Worm (Caenorhabditis elegans) whole organism, L3 larva: ENCODE results near the gene srb-12.

Source experiments
- R02D3.7 ChIP-seq: fragments of 150-350 bp; optimal IDR thresholded peaks from 2 replicates; lab custom pipeline; 2014; ENCODE audit warnings: missing biosample characterization, missing genetic modification characterization
- ZK546.5 ChIP-seq: sonication (generic microtip); optimal IDR thresholded peaks from 2 replicates; lab custom pipeline; 2017; ENCODE audit warnings: missing biosample characterization, missing genetic modification characterization
- aly-2 ChIP-seq: fragments of 150-350 bp; optimal IDR thresholded peaks from 2 replicates; lab custom pipeline; 2014; ENCODE audit warnings: missing biosample characterization, missing genetic modification characterization
- ama-1 ChIP-seq: fragments of 150-350 bp; optimal IDR thresholded peaks from 2 replicates; lab custom pipeline; 2018
- ceh-16 ChIP-seq: sonication (generic microtip); optimal IDR thresholded peaks from 2 replicates; lab custom pipeline; 2017; ENCODE audit warnings: missing biosample characterization, missing genetic modification characterization
- ceh-28 ChIP-seq: fragments of 150-350 bp; optimal IDR thresholded peaks from 2 replicates; lab custom pipeline; 2014; ENCODE audit warnings: missing biosample characterization, missing genetic modification reagents, missing genetic modification characterization
- ceh-9 ChIP-seq: sonication (generic microtip); optimal IDR thresholded peaks from 2 replicates; lab custom pipeline; 2018; ENCODE audit warnings: missing biosample characterization, missing genetic modification characterization
- daf-12 ChIP-seq: fragments of 150-350 bp; optimal IDR thresholded peaks from 2 replicates; lab custom pipeline; 2014; ENCODE audit warnings: missing biosample characterization, missing genetic modification reagents, missing genetic modification characterization
- egl-27 ChIP-seq: sonication (generic microtip); optimal IDR thresholded peaks from 4 replicates; lab custom pipeline; 2017; ENCODE audit warnings: missing biosample characterization, missing genetic modification reagents, missing genetic modification characterization
- egl-5 ChIP-seq: fragments of 150-350 bp; optimal IDR thresholded peaks from 2 replicates; lab custom pipeline; 2017; ENCODE audit warnings: missing biosample characterization, missing genetic modification reagents, missing genetic modification characterization, inconsistent platforms
- elt-1 ChIP-seq: fragments of 150-350 bp; optimal IDR thresholded peaks from 2 replicates; lab custom pipeline; 2014; ENCODE audit warnings: missing biosample characterization, missing genetic modification characterization
- elt-2 ChIP-seq: sonication (generic microtip); optimal IDR thresholded peaks from 2 replicates; lab custom pipeline; 2016; ENCODE audit warnings: missing genetic modification reagents, mild to moderate bottlenecking, missing genetic modification characterization, missing compliant biosample characterization
- eor-1 ChIP-seq, 2 experiments: fragments of 150-350 bp; optimal IDR thresholded peaks; 2 replicates each; lab custom pipeline; 2014 to 2018; ENCODE audit warnings: missing biosample characterization in 2 of 2, missing genetic modification characterization in 2 of 2
- fkh-10 ChIP-seq: sonication (generic microtip); optimal IDR thresholded peaks from 2 replicates; lab custom pipeline; 2017; ENCODE audit warnings: missing biosample characterization, missing genetic modification reagents, missing genetic modification characterization
- fkh-2 ChIP-seq: fragments of 150-350 bp; optimal IDR thresholded peaks from 2 replicates; lab custom pipeline; 2014; ENCODE audit warnings: missing biosample characterization, missing genetic modification reagents, missing genetic modification characterization
- fos-1 ChIP-seq: fragments of 150-350 bp; optimal IDR thresholded peaks from 2 replicates; lab custom pipeline; 2014; ENCODE audit warnings: missing biosample characterization, missing genetic modification characterization
- hmg-11 ChIP-seq: sonication (generic microtip); optimal IDR thresholded peaks from 2 replicates; lab custom pipeline; 2016; ENCODE audit warnings: missing genetic modification characterization, missing compliant biosample characterization
- jun-1 ChIP-seq: fragments of 150-350 bp; optimal IDR thresholded peaks from 2 replicates; lab custom pipeline; 2014; ENCODE audit warnings: missing biosample characterization, missing genetic modification reagents, missing genetic modification characterization
- lin-15B ChIP-seq: fragments of 150-350 bp; optimal IDR thresholded peaks from 2 replicates; lab custom pipeline; 2014; ENCODE audit warnings: missing biosample characterization, missing genetic modification characterization
- lin-39 ChIP-seq: fragments of 150-350 bp; optimal IDR thresholded peaks from 2 replicates; lab custom pipeline; 2018; ENCODE audit warnings: missing biosample characterization, missing genetic modification reagents, missing genetic modification characterization
- mdl-1 ChIP-seq: fragments of 150-350 bp; optimal IDR thresholded peaks from 2 replicates; lab custom pipeline; 2014; ENCODE audit warnings: missing biosample characterization, missing genetic modification characterization
- nfya-1 ChIP-seq: sonication (generic microtip); optimal IDR thresholded peaks from 2 replicates; lab custom pipeline; 2017; ENCODE audit warnings: missing genetic modification characterization, mild to moderate bottlenecking, missing compliant biosample characterization, antibody characterized with exemption, moderate library complexity; ENCODE audit not compliant: insufficient read depth
- nhr-11 ChIP-seq: fragments of 150-350 bp; optimal IDR thresholded peaks from 2 replicates; lab custom pipeline; 2014; ENCODE audit warnings: missing biosample characterization, missing genetic modification characterization
- nhr-12 ChIP-seq: fragments of 150-350 bp; optimal IDR thresholded peaks from 2 replicates; lab custom pipeline; 2014; ENCODE audit warnings: missing biosample characterization, missing genetic modification characterization
- nhr-23 ChIP-seq: fragments of 150-350 bp; optimal IDR thresholded peaks from 2 replicates; lab custom pipeline; 2014; ENCODE audit warnings: missing biosample characterization, missing genetic modification reagents, missing genetic modification characterization
- nhr-237 ChIP-seq: fragments of 150-350 bp; optimal IDR thresholded peaks from 2 replicates; lab custom pipeline; 2014; ENCODE audit warnings: missing biosample characterization, missing genetic modification characterization
- nhr-25 ChIP-seq: sonication (generic microtip); optimal IDR thresholded peaks from 2 replicates; lab custom pipeline; 2017; ENCODE audit warnings: missing biosample characterization, missing genetic modification characterization
- nhr-28 ChIP-seq: fragments of 150-350 bp; optimal IDR thresholded peaks from 2 replicates; lab custom pipeline; 2014; ENCODE audit warnings: missing biosample characterization, missing genetic modification characterization
- nhr-43 ChIP-seq: sonication (generic microtip); optimal IDR thresholded peaks from 2 replicates; lab custom pipeline; 2016; ENCODE audit warnings: mild to moderate bottlenecking, missing genetic modification characterization, missing compliant biosample characterization; ENCODE audit not compliant: poor library complexity, severe bottlenecking
- nhr-76 ChIP-seq: fragments of 150-350 bp; sonication (generic microtip); optimal IDR thresholded peaks from 5 replicates; lab custom pipeline; 2014; ENCODE audit warnings: missing biosample characterization, missing genetic modification characterization
- nhr-77 ChIP-seq: fragments of 150-350 bp; optimal IDR thresholded peaks from 2 replicates; lab custom pipeline; 2014; ENCODE audit warnings: missing biosample characterization, missing genetic modification characterization
- pha-4 ChIP-seq: fragments of 150-350 bp; optimal IDR thresholded peaks from 2 replicates; lab custom pipeline; 2014; ENCODE audit warnings: missing biosample characterization, missing genetic modification reagents, missing genetic modification characterization
- pqm-1 ChIP-seq: fragments of 150-350 bp; optimal IDR thresholded peaks from 2 replicates; lab custom pipeline; 2017; ENCODE audit warnings: missing biosample characterization, missing genetic modification characterization, inconsistent platforms
- sea-2 ChIP-seq: fragments of 150-350 bp; sonication (generic microtip); optimal IDR thresholded peaks from 4 replicates; lab custom pipeline; 2014; ENCODE audit warnings: missing biosample characterization, missing genetic modification reagents, missing genetic modification characterization
- skn-1 ChIP-seq: fragments of 150-350 bp; optimal IDR thresholded peaks from 2 replicates; lab custom pipeline; 2014; ENCODE audit warnings: missing biosample characterization, missing genetic modification characterization
- snpc-4 ChIP-seq: fragments of 150-350 bp; optimal IDR thresholded peaks from 2 replicates; lab custom pipeline; 2014; ENCODE audit warnings: missing biosample characterization, missing genetic modification characterization
- tbx-2 ChIP-seq: sonication (generic microtip); optimal IDR thresholded peaks from 2 replicates; lab custom pipeline; 2016; ENCODE audit warnings: mild to moderate bottlenecking, missing genetic modification characterization, missing compliant biosample characterization
- unc-39 ChIP-seq: sonication (generic microtip); optimal IDR thresholded peaks from 4 replicates; lab custom pipeline; 2017; ENCODE audit warnings: missing biosample characterization, missing genetic modification characterization
- ztf-11 ChIP-seq: fragments of 150-350 bp; optimal IDR thresholded peaks from 2 replicates; lab custom pipeline; 2014; ENCODE audit warnings: missing biosample characterization, missing genetic modification characterization
- ztf-4 ChIP-seq: fragments of 150-350 bp; optimal IDR thresholded peaks from 2 replicates; lab custom pipeline; 2014; ENCODE audit warnings: missing biosample characterization, missing genetic modification characterization

The srb-12 gene

DNA sequence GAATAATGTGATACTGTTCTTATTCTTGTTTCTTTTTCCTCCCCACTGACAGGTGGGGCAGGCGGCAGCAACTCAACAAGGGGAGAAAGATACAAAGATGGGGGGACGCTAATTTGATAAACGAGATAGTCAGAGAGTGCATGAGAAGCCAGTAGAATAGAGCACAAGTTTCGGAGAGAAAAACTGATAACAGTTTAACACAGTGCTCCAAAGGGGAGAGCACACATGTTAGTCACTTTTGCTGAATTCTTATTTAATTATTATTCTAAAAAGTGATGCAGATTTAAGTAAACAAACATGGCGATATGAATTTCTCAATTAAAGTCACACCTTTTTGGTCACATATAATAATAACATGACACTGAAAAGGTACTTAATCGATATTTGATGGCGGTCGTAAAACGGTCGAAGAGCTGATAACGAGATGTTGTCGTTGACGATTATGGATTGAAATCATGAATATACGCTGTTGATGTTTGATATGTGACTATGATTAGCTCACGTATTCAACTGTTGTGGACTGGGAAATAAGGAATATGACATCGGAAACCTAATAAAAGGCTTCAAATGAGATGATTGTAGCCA lies 31.6 kb upstream of the srb-12 start:
- TF ChIP-seq ceh-9 (tag; lab: Kevin White, UChicago) (no peak), sea-2 (GFP tag; lab: Kevin White, UChicago) (no peak), pqm-1 (tag; lab: Kevin White, UChicago) (peak; percentile 95), daf-12 (tag; lab: Kevin White, UChicago) (no peak), elt-1 (no peak), nhr-12 (no peak), nhr-25 (no peak), nhr-23 (tag; lab: Kevin White, UChicago) (no peak), jun-1 (tag; lab: Kevin White, UChicago) (peak; percentile 46), elt-2 (tag; lab: Kevin White, UChicago) (peak; percentile 99), nhr-77 (tag; lab: Kevin White, UChicago) (no peak), eor-1 (tag; optimal IDR thresholded peaks at IDR 0.05; lab: Kevin White, UChicago) (no peak), nhr-237 (tag; lab: Kevin White, UChicago) (no peak), ceh-28 (tag; lab: Kevin White, UChicago) (peak; percentile 13), nfya-1 (tag; lab: Kevin White, UChicago) (no peak), pha-4 (peak; percentile 43), ceh-16 (tag; lab: Kevin White, UChicago) (no peak), fos-1 (no peak), lin-15B (tag; lab: Kevin White, UChicago) (no peak)

DNA sequence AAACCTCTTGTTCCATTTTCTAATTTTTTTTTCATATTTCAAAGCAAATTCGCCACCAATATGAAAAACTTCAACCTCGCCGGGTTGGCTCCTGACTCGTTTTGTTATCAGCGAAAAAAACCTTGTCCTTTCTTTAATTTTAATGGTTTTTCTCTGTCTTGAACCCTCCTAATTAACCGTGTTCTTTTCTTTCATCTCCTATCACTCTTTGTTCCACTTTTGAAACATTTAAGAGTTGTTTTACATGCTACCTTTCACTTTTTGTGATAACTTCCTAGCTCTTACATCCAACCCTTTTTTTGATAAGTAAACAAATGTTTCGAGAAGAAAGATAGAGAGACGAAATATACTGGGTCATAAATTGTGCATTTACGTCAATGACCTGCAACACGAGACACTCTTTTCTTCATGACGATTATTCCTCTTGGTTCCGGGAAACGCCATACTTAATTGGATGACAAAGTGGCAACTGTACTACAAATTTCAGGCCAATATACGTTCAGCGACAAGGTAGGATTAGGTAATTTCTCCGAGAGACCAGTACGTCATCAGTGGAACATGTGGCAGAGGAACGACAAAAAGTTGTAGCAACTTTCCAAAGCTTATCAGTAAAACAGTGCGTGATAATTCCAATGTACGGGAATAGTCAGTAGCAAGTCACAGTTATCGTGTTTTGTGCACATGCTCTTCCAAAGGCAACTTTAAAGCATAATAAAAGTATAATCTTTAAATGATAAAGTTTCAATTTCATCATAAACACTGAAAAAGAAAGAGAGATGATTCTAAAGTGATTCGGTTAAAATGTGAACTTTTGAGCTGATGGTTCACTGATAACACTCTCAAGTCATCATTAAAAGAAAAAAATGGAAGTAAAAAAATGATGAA lies 30.5 kb upstream of the srb-12 start:
- TF ChIP-seq nhr-25 (no peak), pha-4 (peak; percentile 62), snpc-4 (tag; lab: Kevin White, UChicago) (no peak), fos-1 (peak; percentile 6), nhr-77 (tag; lab: Kevin White, UChicago) (no peak), tbx-2 (tag; lab: Kevin White, UChicago) (no peak), pqm-1 (tag; lab: Kevin White, UChicago) (peak; percentile 87), elt-2 (tag; lab: Kevin White, UChicago) (peak; percentile 99)

DNA sequence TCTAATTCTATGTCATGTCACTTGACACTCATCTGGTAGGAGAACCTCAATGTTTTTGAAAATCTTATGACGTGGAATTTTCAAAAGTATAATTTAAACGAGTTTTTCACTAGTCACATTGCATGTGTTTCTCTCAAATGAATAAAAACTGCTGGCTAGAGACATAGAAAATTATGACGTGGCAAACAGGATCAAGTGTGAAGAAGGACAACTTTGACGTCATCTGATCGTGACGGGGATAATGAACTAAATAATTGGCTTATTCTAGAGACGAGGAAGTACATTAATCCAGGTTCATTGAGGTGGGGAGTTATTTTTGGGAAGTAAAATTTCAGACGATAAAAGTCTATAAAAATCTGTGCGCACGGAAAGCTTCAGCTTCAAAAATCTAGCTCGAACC lies 28.8 kb upstream of the srb-12 start:
- TF ChIP-seq nhr-23 (tag; lab: Kevin White, UChicago) (peak; percentile 20), jun-1 (tag; lab: Kevin White, UChicago) (no peak), nhr-25 (peak; percentile 50)

DNA sequence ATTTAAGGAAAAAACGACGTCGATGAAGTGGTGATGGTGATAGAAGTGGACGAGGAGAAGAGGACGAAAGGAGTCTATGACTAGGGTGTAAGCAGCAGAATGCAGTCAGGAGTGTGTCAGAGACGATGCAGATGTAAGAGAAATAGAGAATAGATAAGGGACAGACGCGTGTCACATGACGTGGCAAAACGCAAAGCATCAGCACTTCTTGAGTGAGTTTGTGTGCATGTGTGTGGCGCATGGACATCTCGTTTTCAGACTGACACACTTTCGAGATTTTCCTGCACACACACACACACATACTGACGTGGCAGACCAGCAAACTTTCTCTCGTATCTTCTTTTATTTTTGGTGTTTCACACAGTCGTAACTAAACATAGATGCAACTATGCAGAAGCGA lies 28.0 kb upstream of the srb-12 start:
- no peak for TF ChIP-seq nhr-11 (tag; lab: Kevin White, UChicago)
- peak; percentile 18 for TF ChIP-seq nhr-23 (tag; lab: Kevin White, UChicago)
- peak; percentile 51 for TF ChIP-seq nhr-25
- TF ChIP-seq elt-1 = peak; percentile 15
- peak; percentile 30 for TF ChIP-seq lin-39
- no peak for TF ChIP-seq ZK546.5 (tag; lab: Kevin White, UChicago)
- no peak for TF ChIP-seq fkh-10 (GFP tag; lab: Kevin White, UChicago)
- TF ChIP-seq nhr-77 (tag; lab: Kevin White, UChicago) = no peak
- peak; percentile 20 for TF ChIP-seq snpc-4 (tag; lab: Kevin White, UChicago)
- TF ChIP-seq egl-5 = no peak
- peak; percentile 11 for TF ChIP-seq ceh-28 (tag; lab: Kevin White, UChicago)
- peak; percentile 71 for TF ChIP-seq nfya-1 (tag; lab: Kevin White, UChicago)
- TF ChIP-seq nhr-76 (tag; lab: Kevin White, UChicago) = no peak
- TF ChIP-seq pqm-1 (tag; lab: Kevin White, UChicago) = peak; percentile 89
- no peak for TF ChIP-seq egl-27 (tag; lab: Kevin White, UChicago)
- TF ChIP-seq eor-1 (tag; optimal IDR thresholded peaks at IDR 0.05; lab: Kevin White, UChicago) = no peak
- no peak for TF ChIP-seq tbx-2 (tag; lab: Kevin White, UChicago)
- TF ChIP-seq skn-1 (tag; lab: Kevin White, UChicago) = peak; percentile 75
- peak; percentile 48 for TF ChIP-seq pha-4
- TF ChIP-seq ztf-4 (tag; lab: Kevin White, UChicago) = no peak
- peak; percentile 68 for TF ChIP-seq nhr-43 (tag; lab: Kevin White, UChicago)
- TF ChIP-seq hmg-11 (tag; lab: Kevin White, UChicago) = peak; percentile 44
- TF ChIP-seq unc-39 (tag; lab: Kevin White, UChicago) = no peak
- no peak for TF ChIP-seq ztf-11
- no peak for TF ChIP-seq ceh-9 (tag; lab: Kevin White, UChicago)
- TF ChIP-seq lin-15B (tag; lab: Kevin White, UChicago) = no peak
- TF ChIP-seq nhr-12 = no peak
- no peak for TF ChIP-seq nhr-28 (tag; lab: Kevin White, UChicago)
- TF ChIP-seq ceh-16 (tag; lab: Kevin White, UChicago) = no peak
- TF ChIP-seq fkh-2 (tag; lab: Kevin White, UChicago) = no peak
- no peak for TF ChIP-seq aly-2
- TF ChIP-seq mdl-1 (tag; lab: Kevin White, UChicago) = no peak
- TF ChIP-seq ama-1 = peak; percentile 39
- TF ChIP-seq elt-2 (tag; lab: Kevin White, UChicago) = peak; percentile 99
- peak; percentile 30 for TF ChIP-seq jun-1 (tag; lab: Kevin White, UChicago)
- no peak for TF ChIP-seq daf-12 (tag; lab: Kevin White, UChicago)
- no peak for TF ChIP-seq R02D3.7
